Worm (Caenorhabditis elegans): ENCODE results near the gene srsx-22.

DNA sequence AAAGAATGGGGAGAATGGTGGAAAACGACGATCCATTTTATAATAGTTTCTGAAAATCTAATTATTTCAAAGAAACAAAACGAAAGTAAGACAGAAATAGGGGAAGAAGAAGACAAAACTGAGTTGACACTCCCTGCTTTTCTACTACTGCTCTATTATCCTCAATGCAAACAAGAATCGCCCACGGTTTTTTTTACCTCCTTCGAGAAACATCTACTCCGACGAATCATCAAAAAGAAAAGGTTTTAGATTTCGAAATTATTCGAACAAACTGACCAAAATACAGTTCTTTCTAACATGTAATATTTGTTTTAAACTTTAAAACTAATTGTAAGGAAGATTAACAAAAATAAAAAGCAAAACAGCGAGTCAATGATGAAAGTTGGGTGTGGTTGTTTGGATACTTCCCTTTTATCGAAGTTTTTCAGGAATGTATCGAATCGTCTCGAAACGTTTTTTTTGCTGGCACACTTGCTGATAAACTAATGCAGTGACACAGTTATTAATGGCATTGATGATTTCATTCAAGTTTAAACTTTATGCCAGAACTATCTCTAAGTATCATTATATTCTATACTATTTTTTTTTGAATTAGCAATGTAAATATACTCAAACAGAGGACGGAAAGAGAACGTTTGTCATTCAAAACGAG, 34.5 kb downstream of the srsx-22 start, which contains the start of gene hsp-17:
- TF ChIP-seq him-1 (tag; optimal IDR thresholded peaks at IDR 0.05) (no peak), dao-5 (tag; optimal IDR thresholded peaks at IDR 0.05) (no peak), W03F9.2 (tag; optimal IDR thresholded peaks at IDR 0.05) (no peak)

Data from whole organism, L4/young adult.